Fruit fly (Drosophila melanogaster): ENCODE results near the gene CG4239.
A peak's percentile ranks its signal among the peaks of the same experiment; 100 is the strongest.

CG4239 gene

dm6 chrX:16358670-16359320 is 26.3 kb upstream of the CG4239 start, which contains the start of the genes U2af50 and PIG-Q (continued):
- TF ChIP-seq CG33213 (GFP tag; optimal IDR thresholded peaks at IDR 0.05) = peak; percentile 32
- TF ChIP-seq CG11085 (GFP tag; IDR thresholded peaks at IDR 0.05) = no peak; the same call in 1 of the 2 replicates
- no peak for TF ChIP-seq dimm (GFP tag; IDR thresholded peaks at IDR 0.05)
- peak; percentile 78 for TF ChIP-seq lbe (GFP tag; optimal IDR thresholded peaks at IDR 0.05)
- no peak for TF ChIP-seq CG12744 (GFP tag; optimal IDR thresholded peaks at IDR 0.05)
- peak; percentile 66 for TF ChIP-seq CG9609 (GFP tag; optimal IDR thresholded peaks at IDR 0.05)
- TF ChIP-seq pfk (GFP tag; optimal IDR thresholded peaks at IDR 0.05) = peak; percentile 97
- TF ChIP-seq klu (GFP tag; IDR thresholded peaks at IDR 0.05) = no peak
- peak; percentile 93; the same call in 1 of the 2 replicates for TF ChIP-seq sisA (GFP tag; IDR thresholded peaks at IDR 0.05)
- peak; percentile 93 for TF ChIP-seq bcd (GFP tag; optimal IDR thresholded peaks at IDR 0.05)
- peak; percentile 60 for TF ChIP-seq CG3838 (GFP tag; optimal IDR thresholded peaks at IDR 0.05)
- peak; percentile 53 for TF ChIP-seq maf-S (GFP tag; optimal IDR thresholded peaks at IDR 0.05)
- TF ChIP-seq CG1602 (GFP tag; optimal IDR thresholded peaks at IDR 0.05) = peak; percentile 90
- TF ChIP-seq lilli (GFP tag; optimal IDR thresholded peaks at IDR 0.05) = peak; percentile 83
- TF ChIP-seq bowl (GFP tag; IDR thresholded peaks at IDR 0.05) = peak; percentile 64; the same call in 1 of the 2 replicates
- peak; percentile 94 for TF ChIP-seq CG32532 (GFP tag; IDR thresholded peaks at IDR 0.05)
- TF ChIP-seq CG14860 (GFP tag; IDR thresholded peaks at IDR 0.05; ENCODE audit: partially characterized antibody) = no peak
- TF ChIP-seq CHES-1-like (GFP tag; optimal IDR thresholded peaks at IDR 0.05) = peak; percentile 63
- TF ChIP-seq CG8388 (GFP tag; optimal IDR thresholded peaks at IDR 0.05) = peak; percentile 93
- TF ChIP-seq Poxn (GFP tag; IDR thresholded peaks at IDR 0.05) = peak; percentile 68
- TF ChIP-seq esg (GFP tag; conservative IDR thresholded peaks at IDR 0.05) = peak; percentile 90
- no peak; the same call in none of the 3 replicates for TF ChIP-seq ci (GFP tag; IDR thresholded peaks at IDR 0.05)
- TF ChIP-seq tll (GFP tag; optimal IDR thresholded peaks at IDR 0.05) = peak in 1 of 2 experiments; percentile 48
- TF ChIP-seq ind (GFP tag; optimal IDR thresholded peaks at IDR 0.05) = peak; percentile 93
- TF ChIP-seq Dek (tag; optimal IDR thresholded peaks at IDR 0.05) = no peak
- TF ChIP-seq CG17829 (tag; optimal IDR thresholded peaks at IDR 0.05) = peak; percentile 95
- peak; percentile 94 for TF ChIP-seq Ssrp (tag; optimal IDR thresholded peaks at IDR 0.05)
- no peak for TF ChIP-seq oc (tag; optimal IDR thresholded peaks at IDR 0.05)
- TF ChIP-seq CG10431 (GFP tag; optimal IDR thresholded peaks at IDR 0.05) = peak; percentile 63
- peak; percentile 41 for TF ChIP-seq CG15073 (GFP tag; optimal IDR thresholded peaks at IDR 0.05)
- TF ChIP-seq CG2202 (tag; optimal IDR thresholded peaks at IDR 0.05) = peak; percentile 85
- no peak; the same call in 2 of the 3 replicates for TF ChIP-seq gce (GFP tag; IDR thresholded peaks at IDR 0.05)
- TF ChIP-seq CG17912 (GFP tag; optimal IDR thresholded peaks at IDR 0.05) = peak; percentile 68
- TF ChIP-seq Ptx1 (GFP tag; IDR thresholded peaks at IDR 0.05) = peak; percentile 95
- TF ChIP-seq lmd (GFP tag; IDR thresholded peaks at IDR 0.05) = no peak; the same call in 1 of the 2 replicates
- peak; percentile 62 for TF ChIP-seq CG4617 (GFP tag; optimal IDR thresholded peaks at IDR 0.05; ENCODE audit: borderline replicate concordance)
- TF ChIP-seq hb (GFP tag; IDR thresholded peaks at IDR 0.05; ENCODE audit: partially characterized antibody) = no peak
- no peak for TF ChIP-seq abd-A (tag; optimal IDR thresholded peaks at IDR 0.05)
- peak; percentile 90 for TF ChIP-seq CG13894 (tag; optimal IDR thresholded peaks at IDR 0.05)
- TF ChIP-seq cato (GFP tag; optimal IDR thresholded peaks at IDR 0.05; ENCODE audit: borderline replicate concordance) = peak; percentile 76
- no peak for TF ChIP-seq CG5180 (GFP tag; optimal IDR thresholded peaks at IDR 0.05)
- peak; percentile 16 for TF ChIP-seq vfl (GFP tag; optimal IDR thresholded peaks at IDR 0.05)
- peak; percentile 94 for TF ChIP-seq Hr3 (GFP tag; optimal IDR thresholded peaks at IDR 0.05)
- no peak; the same call in 3 of the 4 replicates for TF ChIP-seq Dll (GFP tag; IDR thresholded peaks at IDR 0.05; ENCODE audit: partially characterized antibody)
- TF ChIP-seq tna (GFP tag; IDR thresholded peaks at IDR 0.05; ENCODE audit: partially characterized antibody) = no peak
- peak; percentile 89 for TF ChIP-seq ATbp (GFP tag; optimal IDR thresholded peaks at IDR 0.05)
- TF ChIP-seq CG2875 (GFP tag; optimal IDR thresholded peaks at IDR 0.05) = peak; percentile 85
- TF ChIP-seq NFAT (GFP tag; IDR thresholded peaks at IDR 0.05) = no peak
- TF ChIP-seq CG13123 (GFP tag; optimal IDR thresholded peaks at IDR 0.05) = peak; percentile 85

All from whole organism, embryonic.